Fruit fly (Drosophila melanogaster): ENCODE results near the gene disco-r.

DNA sequence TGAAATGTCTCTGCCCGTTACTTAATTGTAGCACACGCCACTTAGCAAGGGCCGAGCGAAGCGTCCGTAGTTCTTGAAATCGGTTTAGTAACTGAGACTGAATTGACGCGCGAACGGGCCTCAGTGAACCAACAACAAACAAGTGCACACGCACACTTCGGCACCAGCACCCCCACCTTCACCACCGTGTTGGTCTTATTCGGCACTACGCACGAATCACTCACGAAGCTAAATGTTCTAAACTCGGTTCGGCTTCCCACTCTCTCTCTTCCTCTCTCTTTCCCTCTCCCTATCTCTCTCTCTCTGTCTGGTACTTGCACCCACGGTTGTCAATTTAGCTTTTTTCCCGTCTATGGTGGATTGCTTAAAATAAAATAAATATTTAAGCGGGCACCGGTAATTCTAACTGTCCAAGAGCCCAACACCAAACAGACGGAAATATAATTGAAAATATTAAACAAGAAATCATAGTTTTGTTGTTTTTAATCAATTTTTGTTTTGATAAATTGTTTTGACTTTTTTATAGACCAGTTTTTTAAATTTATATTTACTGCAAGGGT lies 57.3 kb downstream of the disco-r start, which contains the start of gene Tob:
- TF ChIP-seq pan (optimal IDR thresholded peaks at IDR 0.05) = no peak
- peak; percentile 67 for TF ChIP-seq Myc (optimal IDR thresholded peaks at IDR 0.05)
- TF ChIP-seq dmrt93B (GFP tag; optimal IDR thresholded peaks at IDR 0.05) = no peak
- no peak for TF ChIP-seq Sp1 (GFP tag; optimal IDR thresholded peaks at IDR 0.05)
- TF ChIP-seq jim (GFP tag; optimal IDR thresholded peaks at IDR 0.05) = no peak
- no peak for TF ChIP-seq Mio (GFP tag; optimal IDR thresholded peaks at IDR 0.05)
- peak in 1 of 2 experiments; percentile 27 for TF ChIP-seq dl (GFP tag; optimal IDR thresholded peaks at IDR 0.05; ENCODE audit: insufficient read depth in 1 of 2, partially characterized antibody in 2 of 2)
- no peak for TF ChIP-seq CG9705 (GFP tag; optimal IDR thresholded peaks at IDR 0.05)
